Worm (Caenorhabditis elegans) whole organism, L2 larva: ENCODE results near the gene citk-2.

Source experiments
- C34F6.9 ChIP-seq: fragments of 150-350 bp; optimal IDR thresholded peaks from 2 replicates; lab custom pipeline; 2014; ENCODE audit warnings: missing biosample characterization, missing genetic modification characterization
- F13H6.1 ChIP-seq: sonication (generic microtip); optimal IDR thresholded peaks from 2 replicates; lab custom pipeline; 2016; ENCODE audit warnings: missing genetic modification characterization, missing compliant biosample characterization
- R02D3.7 ChIP-seq: fragments of 150-350 bp; optimal IDR thresholded peaks from 2 replicates; lab custom pipeline; 2014; ENCODE audit warnings: missing biosample characterization, missing genetic modification characterization
- ZK546.5 ChIP-seq: sonication (generic microtip); optimal IDR thresholded peaks from 2 replicates; lab custom pipeline; 2017; ENCODE audit warnings: missing biosample characterization, missing genetic modification characterization
- alr-1 ChIP-seq: fragments of 150-350 bp; optimal IDR thresholded peaks from 2 replicates; lab custom pipeline; 2014; ENCODE audit warnings: missing biosample characterization, missing genetic modification characterization
- ama-1 ChIP-seq: fragments of 150-350 bp; optimal IDR thresholded peaks from 2 replicates; lab custom pipeline; 2018; ENCODE audit warnings: inconsistent platforms
- blmp-1 ChIP-seq: sonication (generic microtip); optimal IDR thresholded peaks from 2 replicates; lab custom pipeline; 2017; ENCODE audit warnings: missing genetic modification characterization, mild to moderate bottlenecking, missing compliant biosample characterization, antibody characterized with exemption, moderate library complexity; ENCODE audit not compliant: insufficient read depth
- ceh-16 ChIP-seq: fragments of 150-350 bp; optimal IDR thresholded peaks from 2 replicates; lab custom pipeline; 2014; ENCODE audit warnings: missing biosample characterization, missing genetic modification characterization
- ceh-82 ChIP-seq: fragments of 150-350 bp; optimal IDR thresholded peaks from 2 replicates; lab custom pipeline; 2014; ENCODE audit warnings: missing biosample characterization, missing genetic modification characterization
- crh-2 ChIP-seq: sonication (generic microtip); optimal IDR thresholded peaks from 2 replicates; lab custom pipeline; 2017; ENCODE audit warnings: missing biosample characterization, missing genetic modification characterization
- dmd-4 ChIP-seq: sonication (generic microtip); optimal IDR thresholded peaks from 2 replicates; lab custom pipeline; 2017; ENCODE audit warnings: missing biosample characterization, missing genetic modification characterization
- egl-27 ChIP-seq: sonication (generic microtip); optimal IDR thresholded peaks from 3 replicates; lab custom pipeline; 2017; ENCODE audit warnings: missing biosample characterization, missing genetic modification reagents, missing genetic modification characterization
- elt-1 ChIP-seq: fragments of 150-350 bp; optimal IDR thresholded peaks from 2 replicates; lab custom pipeline; 2014; ENCODE audit warnings: missing biosample characterization, missing genetic modification characterization
- fos-1 ChIP-seq: fragments of 150-350 bp; optimal IDR thresholded peaks from 2 replicates; lab custom pipeline; 2014; ENCODE audit warnings: missing biosample characterization, missing genetic modification characterization
- gmeb-1 ChIP-seq: fragments of 150-350 bp; optimal IDR thresholded peaks from 2 replicates; lab custom pipeline; 2014; ENCODE audit warnings: missing biosample characterization, missing genetic modification characterization
- lin-11 ChIP-seq: fragments of 150-350 bp; sonication (generic microtip); optimal IDR thresholded peaks from 2 replicates; lab custom pipeline; 2014; ENCODE audit warnings: missing biosample characterization, missing genetic modification characterization, inconsistent platforms, mixed read lengths
- lin-13 ChIP-seq: fragments of 150-350 bp; optimal IDR thresholded peaks from 2 replicates; lab custom pipeline; 2014; ENCODE audit warnings: missing biosample characterization, missing genetic modification reagents, missing genetic modification characterization
- lin-39 ChIP-seq: fragments of 150-350 bp; optimal IDR thresholded peaks from 2 replicates; lab custom pipeline; 2014; ENCODE audit warnings: missing biosample characterization, missing genetic modification reagents, missing genetic modification characterization
- lsy-2 ChIP-seq, 2 experiments: fragments of 150-350 bp in 1 of 2; sonication (generic microtip) in 1 of 2; optimal IDR thresholded peaks; 2 replicates each; lab custom pipeline; 2014 to 2017; ENCODE audit warnings: missing biosample characterization in 2 of 2, missing genetic modification characterization in 2 of 2
- mab-5 ChIP-seq: fragments of 150-350 bp; optimal IDR thresholded peaks from 2 replicates; lab custom pipeline; 2014; ENCODE audit warnings: missing biosample characterization, missing genetic modification characterization
- mbf-1 ChIP-seq: sonication (generic microtip); optimal IDR thresholded peaks from 2 replicates; lab custom pipeline; 2017; ENCODE audit warnings: missing biosample characterization, missing genetic modification characterization
- nhr-10 ChIP-seq: sonication (generic microtip); optimal IDR thresholded peaks from 2 replicates; lab custom pipeline; 2017; ENCODE audit warnings: missing biosample characterization, missing genetic modification characterization
- nhr-11 ChIP-seq: fragments of 150-350 bp; optimal IDR thresholded peaks from 2 replicates; lab custom pipeline; 2014; ENCODE audit warnings: missing biosample characterization, missing genetic modification characterization
- nhr-129 ChIP-seq: fragments of 150-350 bp; optimal IDR thresholded peaks from 2 replicates; lab custom pipeline; 2014; ENCODE audit warnings: missing biosample characterization, missing genetic modification characterization
- nhr-21 ChIP-seq: fragments of 150-350 bp; optimal IDR thresholded peaks from 2 replicates; lab custom pipeline; 2014; ENCODE audit warnings: missing biosample characterization, missing genetic modification characterization
- nhr-25 ChIP-seq: fragments of 150-350 bp; sonication (generic microtip); optimal IDR thresholded peaks from 3 replicates; lab custom pipeline; 2014; ENCODE audit warnings: missing biosample characterization, missing genetic modification characterization
- nhr-6 ChIP-seq: fragments of 150-350 bp; optimal IDR thresholded peaks from 2 replicates; lab custom pipeline; 2014; ENCODE audit warnings: missing biosample characterization, missing genetic modification characterization
- peb-1 ChIP-seq: fragments of 150-350 bp; optimal IDR thresholded peaks from 2 replicates; lab custom pipeline; 2014; ENCODE audit warnings: missing biosample characterization, missing genetic modification characterization
- sem-4 ChIP-seq: fragments of 150-350 bp; optimal IDR thresholded peaks from 2 replicates; lab custom pipeline; 2014; ENCODE audit warnings: missing biosample characterization, missing genetic modification reagents, missing genetic modification characterization
- skn-1 ChIP-seq: sonication (generic microtip); optimal IDR thresholded peaks from 2 replicates; lab custom pipeline; 2017; ENCODE audit warnings: missing biosample characterization, missing genetic modification characterization
- sma-3 ChIP-seq: sonication (generic microtip); optimal IDR thresholded peaks from 2 replicates; lab custom pipeline; 2016; ENCODE audit warnings: missing genetic modification reagents, missing genetic modification characterization, missing compliant biosample characterization
- unc-39 ChIP-seq: fragments of 150-350 bp; optimal IDR thresholded peaks from 2 replicates; lab custom pipeline; 2014; ENCODE audit warnings: missing biosample characterization, missing genetic modification characterization
- unc-55 ChIP-seq: fragments of 150-350 bp; sonication (generic microtip); optimal IDR thresholded peaks from 3 replicates; lab custom pipeline; 2014; ENCODE audit warnings: missing biosample characterization, missing genetic modification reagents, missing genetic modification characterization
- unc-62 ChIP-seq: fragments of 150-350 bp; optimal IDR thresholded peaks from 2 replicates; lab custom pipeline; 2014; ENCODE audit warnings: missing biosample characterization, missing genetic modification reagents, missing genetic modification characterization
- zag-1 ChIP-seq: fragments of 150-350 bp; optimal IDR thresholded peaks from 2 replicates; lab custom pipeline; 2014; ENCODE audit warnings: missing biosample characterization, missing genetic modification characterization
- ztf-1 ChIP-seq: fragments of 200-800 bp; sonication (Bioruptor generic); conservative IDR thresholded peaks from 2 replicates; pipeline ENCODE4 v1.3.6; 2022; ENCODE audit warnings: missing genetic modification characterization, missing compliant biosample characterization
- ztf-11 ChIP-seq: sonication (generic microtip); optimal IDR thresholded peaks from 2 replicates; lab custom pipeline; 2017; ENCODE audit warnings: missing biosample characterization, missing genetic modification characterization
- ztf-4 ChIP-seq: fragments of 150-350 bp; optimal IDR thresholded peaks from 2 replicates; lab custom pipeline; 2014; ENCODE audit warnings: missing biosample characterization, missing genetic modification characterization

The citk-2 gene

ce11 chrII:5042381-5042930 is 43.1 kb downstream of the citk-2 start:
- TF ChIP-seq lsy-2 (tag; optimal IDR thresholded peaks at IDR 0.05; lab: Kevin White, UChicago), result peak in 1 of 2 experiments; percentile 35
- TF ChIP-seq nhr-25 (tag; lab: Kevin White, UChicago), result no peak
- peak; percentile 15 for TF ChIP-seq nhr-129 (tag; lab: Kevin White, UChicago)
- TF ChIP-seq fos-1, result no peak
- no peak for TF ChIP-seq ztf-11 (tag; lab: Kevin White, UChicago)
- TF ChIP-seq ceh-16 (tag; lab: Kevin White, UChicago), result no peak
- no peak for TF ChIP-seq alr-1 (tag; lab: Kevin White, UChicago)
- no peak for TF ChIP-seq egl-27 (tag; lab: Kevin White, UChicago)
- TF ChIP-seq nhr-11, result no peak
- no peak for TF ChIP-seq peb-1 (tag; lab: Kevin White, UChicago)
- TF ChIP-seq F13H6.1, result peak; percentile 37
- TF ChIP-seq zag-1 (tag; lab: Kevin White, UChicago), result peak; percentile 24
- peak; percentile 13 for TF ChIP-seq C34F6.9 (tag; lab: Kevin White, UChicago)
- TF ChIP-seq gmeb-1, result no peak
- TF ChIP-seq dmd-4 (tag; lab: Kevin White, UChicago), result no peak
- TF ChIP-seq mbf-1, result no peak
- TF ChIP-seq nhr-6, result peak; percentile 11
- peak; percentile 53 for TF ChIP-seq unc-55
- TF ChIP-seq unc-39 (tag; lab: Kevin White, UChicago), result no peak
- TF ChIP-seq, all 48 proteins: peak for 7

ce11 chrII:5046209-5047200 is 47.2 kb downstream of the citk-2 start:
- TF ChIP-seq fos-1, result no peak
- no peak for TF ChIP-seq crh-2
- peak; percentile 46 for TF ChIP-seq unc-55
- TF ChIP-seq C34F6.9 (tag; lab: Kevin White, UChicago), result peak; percentile 7
- TF ChIP-seq sma-3, result no peak
- TF ChIP-seq lsy-2 (tag; optimal IDR thresholded peaks at IDR 0.05; lab: Kevin White, UChicago), result peak in 1 of 2 experiments; percentile 2
- no peak for TF ChIP-seq ceh-16 (tag; lab: Kevin White, UChicago)
- TF ChIP-seq sem-4 (tag; lab: Kevin White, UChicago), result peak; percentile 6
- TF ChIP-seq nhr-129 (tag; lab: Kevin White, UChicago), result peak; percentile 10

ce11 chrII:5047279-5047678 is 48.0 kb downstream of the citk-2 start:
- TF ChIP-seq unc-39 (tag; lab: Kevin White, UChicago) (no peak), nhr-129 (tag; lab: Kevin White, UChicago) (peak; percentile 41), sma-3 (no peak), C34F6.9 (tag; lab: Kevin White, UChicago) (peak; percentile 20), blmp-1 (tag; lab: Kevin White, UChicago) (peak; percentile 10), ama-1 (lab: Kevin White, UChicago) (no peak)

- no peak for TF ChIP-seq F13H6.1
- TF ChIP-seq nhr-129 (tag; lab: Kevin White, UChicago), result peak; percentile 54
- peak; percentile 13 for TF ChIP-seq C34F6.9 (tag; lab: Kevin White, UChicago)
- TF ChIP-seq elt-1 (tag; lab: Kevin White, UChicago), result no peak
Measured at ce11 chrII:5048185-5048795, 49.0 kb downstream of the citk-2 start.

ce11 chrII:5049249-5049648 is 49.9 kb downstream of the citk-2 start:
- TF ChIP-seq ztf-4 (tag; lab: Kevin White, UChicago) (no peak), ztf-11 (tag; lab: Kevin White, UChicago) (no peak), nhr-25 (tag; lab: Kevin White, UChicago) (peak; percentile 84), ZK546.5 (tag; lab: Kevin White, UChicago) (no peak), unc-39 (tag; lab: Kevin White, UChicago) (no peak), skn-1 (no peak), ztf-1 (GFP tag; lab: Robert Waterston, UW) (no peak), unc-55 (no peak), egl-27 (tag; lab: Kevin White, UChicago) (peak; percentile 28), ceh-82 (tag; lab: Kevin White, UChicago) (no peak), nhr-21 (tag; lab: Kevin White, UChicago) (no peak), peb-1 (tag; lab: Kevin White, UChicago) (no peak), lsy-2 (tag; optimal IDR thresholded peaks at IDR 0.05; lab: Kevin White, UChicago) (peak in 1 of 2 experiments; percentile 29), nhr-11 (no peak), unc-62 (GFP tag; lab: Kevin White, UChicago) (no peak), mab-5 (tag; lab: Kevin White, UChicago) (peak; percentile 62), sem-4 (tag; lab: Kevin White, UChicago) (peak; percentile 31), lin-39 (tag; lab: Kevin White, UChicago) (no peak), mbf-1 (no peak), F13H6.1 (peak; percentile 11), sma-3 (peak; percentile 21), nhr-129 (tag; lab: Kevin White, UChicago) (peak; percentile 5), C34F6.9 (tag; lab: Kevin White, UChicago) (peak; percentile 2), nhr-10 (tag; lab: Kevin White, UChicago) (no peak), lin-13 (GFP tag; lab: Kevin White, UChicago) (no peak), R02D3.7 (tag; lab: Kevin White, UChicago) (no peak), lin-11 (tag; lab: Kevin White, UChicago) (no peak), gmeb-1 (no peak), crh-2 (peak; percentile 64)
